Fruit fly (Drosophila melanogaster): Measurements from ENCODE around the gene U4-U6-60K.

DNA sequence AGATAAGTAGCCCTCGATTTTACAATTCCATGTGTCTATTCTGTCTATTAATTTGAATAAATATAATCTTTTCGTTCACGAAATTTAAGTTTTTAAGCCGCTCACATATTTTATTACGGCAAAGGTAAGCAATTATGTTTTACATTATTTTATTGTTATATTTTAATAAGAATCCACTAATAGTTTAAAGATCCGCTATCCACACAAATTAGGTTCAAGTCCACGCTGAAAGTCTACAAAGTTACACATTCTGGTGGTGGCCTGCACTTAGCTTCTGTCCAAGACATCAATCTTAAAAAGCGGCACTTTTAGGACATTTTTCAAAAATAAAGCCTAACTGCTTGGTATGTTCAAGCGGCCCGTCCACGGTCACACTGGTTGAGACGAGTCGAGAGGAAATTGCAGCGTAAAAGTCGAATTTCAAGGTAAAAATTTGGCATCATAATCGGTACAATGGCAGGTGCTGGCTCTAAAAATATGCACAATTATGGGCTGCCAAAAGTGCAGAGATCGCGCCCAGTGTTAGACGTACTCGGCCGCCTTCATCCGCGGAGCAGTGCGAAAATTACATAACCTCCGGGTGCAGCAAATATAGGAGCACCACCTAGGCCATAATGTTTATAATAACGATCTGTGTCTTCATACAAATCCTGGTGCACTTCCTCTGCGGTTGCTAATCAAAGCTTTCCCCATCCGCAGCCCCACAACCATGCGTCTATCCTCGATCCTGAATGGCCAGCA, 38.8 kb downstream of the U4-U6-60K start, which contains the start of the genes UQCR-Q and CG46525:
- TF ChIP-seq Nf-YA (GFP tag; IDR thresholded peaks at IDR 0.05), result no peak
- no peak for TF ChIP-seq CG2129 (GFP tag; IDR thresholded peaks at IDR 0.05; ENCODE audit: partially characterized antibody)
- no peak for TF ChIP-seq repo (GFP tag; optimal IDR thresholded peaks at IDR 0.05)
- no peak for TF ChIP-seq Atf3 (GFP tag; optimal IDR thresholded peaks at IDR 0.05)
- no peak for TF ChIP-seq CG7556 (GFP tag; optimal IDR thresholded peaks at IDR 0.05)
- peak; percentile 65 for TF ChIP-seq CG4617 (GFP tag; optimal IDR thresholded peaks at IDR 0.05; ENCODE audit: borderline replicate concordance)
- peak; percentile 59 for TF ChIP-seq B-H2 (GFP tag; optimal IDR thresholded peaks at IDR 0.05)
- TF ChIP-seq CG15269 (tag; optimal IDR thresholded peaks at IDR 0.05), result no peak
- no peak for TF ChIP-seq Gug (GFP tag; IDR thresholded peaks at IDR 0.05)
- no peak for TF ChIP-seq psq (GFP tag; optimal IDR thresholded peaks at IDR 0.05)
- 0 out of 2 replicates have a peak, but pooled peaks have one; percentile 3 for TF ChIP-seq NFAT (GFP tag; IDR thresholded peaks at IDR 0.05)
- TF ChIP-seq Gsc (GFP tag; IDR thresholded peaks at IDR 0.05), result no peak
